Fruit fly (Drosophila melanogaster): ENCODE results near the gene CG31391.

CG31391 gene

DNA sequence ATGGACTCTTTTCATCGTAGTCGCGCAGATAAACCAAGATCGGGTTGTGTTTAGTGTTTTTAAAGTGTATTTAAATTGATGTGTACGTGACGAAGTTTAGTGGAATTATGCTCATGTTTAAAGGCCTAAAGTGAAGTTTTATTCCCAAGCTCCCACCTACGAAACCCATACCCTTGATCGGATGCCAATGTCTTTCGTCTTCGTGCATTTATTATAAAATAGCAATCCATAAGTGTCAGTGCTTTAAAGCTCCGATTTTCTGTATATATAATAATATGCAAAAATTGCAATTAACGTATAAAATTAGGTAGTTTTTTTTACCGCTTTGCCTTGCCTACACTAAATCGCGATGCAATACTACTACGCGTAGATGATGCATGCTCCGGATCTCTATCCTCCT is at the start of gene CG31391:
TSS of gene CG31391 (minus strand) at position 101 of the 400 bp plus-strand sequence.
- TF ChIP-seq CG11504 (tag; optimal IDR thresholded peaks at IDR 0.05) (no peak), ind (GFP tag; optimal IDR thresholded peaks at IDR 0.05) (no peak)

dm6 chr3R:10751061-10751460 is 46.2 kb upstream of the CG31391 start, which contains the start of gene TkR86C:
Gene TkR86C (minus strand): TSS chr3R:10751228.
- TF ChIP-seq gce (GFP tag; IDR thresholded peaks at IDR 0.05) = no peak
- TF ChIP-seq CG11504 (tag; optimal IDR thresholded peaks at IDR 0.05) = peak; percentile 98
- peak; percentile 81 for TF ChIP-seq scrt (GFP tag; optimal IDR thresholded peaks at IDR 0.05)

DNA sequence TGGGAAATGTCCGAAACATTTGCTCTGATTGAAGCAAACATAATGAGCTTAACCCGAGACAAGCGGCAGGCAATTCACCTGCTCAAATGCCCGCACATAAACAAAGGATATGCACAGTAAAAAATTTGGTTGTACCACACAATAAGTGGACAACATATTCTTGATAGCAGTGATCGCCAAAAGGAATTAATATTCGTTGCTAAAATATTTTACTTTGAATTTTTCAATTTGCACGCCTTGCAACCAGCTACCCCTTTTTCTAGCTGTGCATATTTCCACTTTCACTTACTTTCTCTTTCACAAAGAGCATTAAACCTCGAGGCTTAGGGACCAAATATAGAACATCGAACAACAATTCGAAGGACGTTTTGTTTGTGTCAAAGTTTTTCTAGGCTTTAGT is 42.8 kb upstream of the CG31391 start:
- TF ChIP-seq E2f1 (GFP tag; IDR thresholded peaks at IDR 0.05) = 0 out of 2 replicates have a peak, but pooled peaks have one; percentile 30
- no peak for TF ChIP-seq CG17385 (GFP tag; optimal IDR thresholded peaks at IDR 0.05)
- no peak for TF ChIP-seq CG11456 (GFP tag; IDR thresholded peaks at IDR 0.05)
- 0 out of 3 replicates have a peak, but pooled peaks have one; percentile 12 for TF ChIP-seq Mrtf (GFP tag; IDR thresholded peaks at IDR 0.05)
- no peak for TF ChIP-seq ara (GFP tag; IDR thresholded peaks at IDR 0.05)
- TF ChIP-seq C15 (GFP tag; IDR thresholded peaks at IDR 0.05) = no peak
- no peak for TF ChIP-seq CG13894 (tag; optimal IDR thresholded peaks at IDR 0.05)
- TF ChIP-seq CG13624 (GFP tag; optimal IDR thresholded peaks at IDR 0.05) = peak; percentile 9
- no peak for TF ChIP-seq az2 (GFP tag; optimal IDR thresholded peaks at IDR 0.05)
- TF ChIP-seq ro (GFP tag; IDR thresholded peaks at IDR 0.05) = no peak
- no peak for TF ChIP-seq chm (GFP tag; IDR thresholded peaks at IDR 0.05)
- no peak for TF ChIP-seq prd (optimal IDR thresholded peaks at IDR 0.05)
- 0 out of 3 replicates have a peak, but pooled peaks have one; percentile 11 for TF ChIP-seq prd (GFP tag; IDR thresholded peaks at IDR 0.05)
- 0 out of 2 replicates have a peak, but pooled peaks have one; percentile 13 for TF ChIP-seq stc (GFP tag; IDR thresholded peaks at IDR 0.05)
- no peak for TF ChIP-seq CG3995 (GFP tag; optimal IDR thresholded peaks at IDR 0.05)
- peak; percentile 35 for TF ChIP-seq CG11504 (tag; optimal IDR thresholded peaks at IDR 0.05)
- TF ChIP-seq Gsc (GFP tag; IDR thresholded peaks at IDR 0.05) = no peak
- TF ChIP-seq nom (GFP tag; optimal IDR thresholded peaks at IDR 0.05) = no peak
- no peak for TF ChIP-seq wdn (GFP tag; IDR thresholded peaks at IDR 0.05)
- peak; percentile 48 for TF ChIP-seq CG18599 (GFP tag; optimal IDR thresholded peaks at IDR 0.05)
- TF ChIP-seq Ets65A (GFP tag) = peak; percentile 76
- peak; percentile 25 for TF ChIP-seq CG3281 (GFP tag; optimal IDR thresholded peaks at IDR 0.05)
- no peak for TF ChIP-seq CG2202 (tag; optimal IDR thresholded peaks at IDR 0.05)
- TF ChIP-seq Rfx (GFP tag; IDR thresholded peaks at IDR 0.05) = peak; percentile 60
- peak; percentile 19 for TF ChIP-seq mam (GFP tag; optimal IDR thresholded peaks at IDR 0.05)
- TF ChIP-seq fu2 (GFP tag; optimal IDR thresholded peaks at IDR 0.05) = no peak
- 0 out of 2 replicates have a peak, but pooled peaks have one; percentile 28 for TF ChIP-seq CG11247 (GFP tag; IDR thresholded peaks at IDR 0.05)
- TF ChIP-seq Xbp1 (GFP tag; optimal IDR thresholded peaks at IDR 0.05) = peak; percentile 3
- TF ChIP-seq CG12299 (tag; optimal IDR thresholded peaks at IDR 0.05) = no peak
- TF ChIP-seq lilli (GFP tag; optimal IDR thresholded peaks at IDR 0.05) = peak; percentile 13
- TF ChIP-seq Bteb2 (GFP tag; optimal IDR thresholded peaks at IDR 0.05) = no peak
- TF ChIP-seq CG2120 (GFP tag; optimal IDR thresholded peaks at IDR 0.05) = peak; percentile 45
- TF ChIP-seq CG11695 (GFP tag; IDR thresholded peaks at IDR 0.05) = 0 out of 3 replicates have a peak, but pooled peaks have one; percentile 32
- TF ChIP-seq Dbx (GFP tag; IDR thresholded peaks at IDR 0.05) = no peak
- peak; percentile 49; the same call in 1 of the 2 replicates for TF ChIP-seq slbo (GFP tag; IDR thresholded peaks at IDR 0.05)
- 0 out of 2 replicates have a peak, but pooled peaks have one; percentile 16 for TF ChIP-seq CG6272 (GFP tag; IDR thresholded peaks at IDR 0.05)
- peak; percentile 25; the same call in 1 of the 2 replicates for TF ChIP-seq lmd (GFP tag; IDR thresholded peaks at IDR 0.05)
- peak; percentile 55 for TF ChIP-seq lab (GFP tag; optimal IDR thresholded peaks at IDR 0.05)
- no peak for TF ChIP-seq Ets97D (GFP tag; optimal IDR thresholded peaks at IDR 0.05)
- TF ChIP-seq Awh (GFP tag; IDR thresholded peaks at IDR 0.05) = no peak
- TF ChIP-seq dysf (GFP tag; IDR thresholded peaks at IDR 0.05) = 0 out of 3 replicates have a peak, but pooled peaks have one; percentile 35
- TF ChIP-seq CG10147 (GFP tag; optimal IDR thresholded peaks at IDR 0.05) = no peak
- peak; percentile 8 for TF ChIP-seq Hmr (GFP tag; optimal IDR thresholded peaks at IDR 0.05)
- peak; percentile 9; the same call in 1 of the 2 replicates for TF ChIP-seq Ptx1 (GFP tag; IDR thresholded peaks at IDR 0.05)
- TF ChIP-seq CG10366 (GFP tag; IDR thresholded peaks at IDR 0.05) = no peak

Measured in whole organism, embryonic.